Fruit fly (Drosophila melanogaster) Kc167 (cell line): Measurements from ENCODE around the gene Usp10.

Experiments
- Myc ChIP-seq: fragments of >200 bp; optimal IDR thresholded peaks from 2 replicates; lab custom pipeline; 2017; ENCODE audit warnings: missing external identifiers
- Sin3A ChIP-seq: fragments of >200 bp; optimal IDR thresholded peaks from 2 replicates; lab custom pipeline; 2018; ENCODE audit warnings: missing external identifiers
- h ChIP-seq: fragments of >200 bp; optimal IDR thresholded peaks from 3 replicates; lab custom pipeline; 2018; ENCODE audit warnings: missing external identifiers
- insv ChIP-seq: fragments of >200 bp; optimal IDR thresholded peaks from 3 replicates; lab custom pipeline; 2018; ENCODE audit warnings: missing external identifiers
- psq ChIP-seq: fragments of >200 bp; optimal IDR thresholded peaks from 2 replicates; lab custom pipeline; 2017; ENCODE audit warnings: missing external identifiers
- ttk ChIP-seq: sonication (Bioruptor generic); optimal IDR thresholded peaks from 2 replicates; lab custom pipeline; 2017; ENCODE audit warnings: missing external identifiers

- TF ChIP-seq psq (no peak), Sin3A (lab: Kevin White, UChicago) (no peak), ttk (lab: Kevin White, UChicago) (no peak), insv (lab: Kevin White, UChicago) (no peak), Myc (no peak), h (lab: Kevin White, UChicago) (no peak)
Measured at dm6 chr3L:907673-908323, 36.1 kb downstream of the Usp10 start.
